Worm (Caenorhabditis elegans) whole organism, late embryonic: ENCODE results near the gene F57G8.7.

Source experiments
- ceh-31 ChIP-seq: sonication (generic microtip); optimal IDR thresholded peaks from 2 replicates; lab custom pipeline; 2016; ENCODE audit warnings: missing genetic modification characterization, missing compliant biosample characterization
- elt-2 ChIP-seq: sonication (generic microtip); optimal IDR thresholded peaks from 2 replicates; lab custom pipeline; 2016; ENCODE audit warnings: missing genetic modification reagents, missing genetic modification characterization, missing compliant biosample characterization
- nfya-1 ChIP-seq: sonication (generic microtip); optimal IDR thresholded peaks from 2 replicates; lab custom pipeline; 2017; ENCODE audit warnings: missing genetic modification characterization, mild to moderate bottlenecking, missing compliant biosample characterization, antibody characterized with exemption, moderate library complexity
- pqm-1 ChIP-seq: sonication (generic microtip); optimal IDR thresholded peaks from 2 replicates; lab custom pipeline; 2016; ENCODE audit warnings: missing genetic modification characterization, missing compliant biosample characterization

DNA sequence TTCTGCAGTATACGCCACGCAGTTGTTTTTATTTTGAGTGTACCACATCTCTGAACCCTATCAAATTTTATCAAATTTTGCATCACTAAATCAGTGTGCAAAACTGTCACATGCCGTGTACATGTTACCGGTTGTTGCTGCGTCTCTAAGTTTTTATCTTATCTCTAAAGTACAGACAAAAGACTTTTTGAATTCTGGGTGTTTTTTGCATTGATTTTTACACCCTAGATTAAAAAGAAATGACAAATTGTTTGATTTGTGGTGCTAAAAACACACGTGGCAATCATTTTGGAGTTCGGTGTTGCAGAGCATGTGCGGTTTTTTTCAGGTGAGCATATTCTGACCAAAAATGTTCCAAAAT is 13.3 kb downstream of the F57G8.7 start, which contains the start of gene nhr-193:
- TF ChIP-seq elt-2 (tag; lab: Kevin White, UChicago) = peak; percentile 22
- no peak for TF ChIP-seq nfya-1 (tag; lab: Kevin White, UChicago)
- no peak for TF ChIP-seq pqm-1 (tag; lab: Kevin White, UChicago)
- no peak for TF ChIP-seq ceh-31
